Worm (Caenorhabditis elegans): ENCODE data around the gene msd-4.

DNA sequence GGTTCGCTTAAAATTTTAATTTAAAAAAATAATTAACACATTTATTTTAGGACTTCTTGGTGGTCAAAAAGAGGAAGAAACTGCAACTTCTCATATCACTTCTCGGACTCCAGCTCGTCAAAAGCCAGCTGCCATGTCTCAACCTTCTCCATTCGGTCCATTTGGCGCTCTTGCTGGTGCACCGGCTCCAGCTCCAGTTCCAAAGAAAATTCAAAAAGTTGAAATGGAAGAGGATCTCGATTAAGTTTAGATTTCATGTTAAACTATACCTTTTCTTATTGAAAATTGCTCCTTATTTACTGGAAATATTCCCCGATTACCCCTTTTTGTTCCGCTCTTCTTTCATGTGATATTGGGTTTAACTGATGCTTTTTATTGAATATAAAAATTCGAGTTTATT lies 45.2 kb upstream of the msd-4 start:
- TF ChIP-seq klf-2 (GFP tag; conservative IDR thresholded peaks at IDR 0.05) (no peak), ref-1 (GFP tag; conservative IDR thresholded peaks at IDR 0.05) (no peak), tab-1 (GFP tag; IDR thresholded peaks at IDR 0.05) (no peak), flt-1 (GFP tag; IDR thresholded peaks at IDR 0.05) (no peak), cog-1 (tag; optimal IDR thresholded peaks at IDR 0.05) (no peak), ztf-29 (GFP tag; IDR thresholded peaks at IDR 0.05) (no peak)

Measured in whole organism, midembryonic.